Worm (Caenorhabditis elegans): ENCODE results near the gene kin-19.
A peak's percentile ranks its signal among the peaks of the same experiment; 100 is the strongest.

ce11 chrIII:4037332-4037731, 49.1 kb downstream of the kin-19 start:
- TF ChIP-seq nhr-237 (tag; optimal IDR thresholded peaks at IDR 0.05) (no peak), ceh-82 (tag; optimal IDR thresholded peaks at IDR 0.05) (no peak), sea-2 (GFP tag; optimal IDR thresholded peaks at IDR 0.05) (no peak), nfya-1 (tag; optimal IDR thresholded peaks at IDR 0.05; ENCODE audit: insufficient read depth) (peak; percentile 53), nhr-43 (tag; optimal IDR thresholded peaks at IDR 0.05; ENCODE audit: poor library complexity, severe bottlenecking) (no peak), ztf-11 (tag; optimal IDR thresholded peaks at IDR 0.05) (no peak), unc-62 (GFP tag; optimal IDR thresholded peaks at IDR 0.05) (no peak), snpc-4 (tag; optimal IDR thresholded peaks at IDR 0.05) (no peak), nhr-12 (tag; optimal IDR thresholded peaks at IDR 0.05) (no peak), daf-12 (tag; optimal IDR thresholded peaks at IDR 0.05) (no peak), pha-4 (tag; optimal IDR thresholded peaks at IDR 0.05) (peak; percentile 18), aly-2 (tag; optimal IDR thresholded peaks at IDR 0.05) (no peak)

Measured in whole organism, L3 larva.